Worm (Caenorhabditis elegans) whole organism, mixed stage, embryonic: Measurements from ENCODE around the gene sams-3.

ENCODE experiments used
- M03D4.4 ChIP-seq: sonication (generic microtip); optimal IDR thresholded peaks from 2 replicates; lab custom pipeline; 2017; ENCODE audit warnings: mild to moderate bottlenecking, missing genetic modification characterization, missing compliant biosample characterization
- bed-3 ChIP-seq: fragments of 200-800 bp; sonication (Bioruptor generic); optimal IDR thresholded peaks from 3 replicates; lab custom pipeline; 2018; ENCODE audit warnings: mild to moderate bottlenecking, missing genetic modification characterization, moderate library complexity, missing compliant biosample characterization
- blmp-1 ChIP-seq: fragments of 150-350 bp; optimal IDR thresholded peaks from 2 replicates; lab custom pipeline; 2014; ENCODE audit warnings: missing biosample characterization, missing genetic modification characterization
- ceh-39 ChIP-seq: fragments of 150-350 bp; optimal IDR thresholded peaks from 2 replicates; lab custom pipeline; 2014; ENCODE audit warnings: missing biosample characterization, missing genetic modification characterization
- ceh-43 ChIP-seq: fragments of 200-800 bp; sonication (Bioruptor generic); optimal IDR thresholded peaks from 2 replicates; lab custom pipeline; 2018; ENCODE audit warnings: mild to moderate bottlenecking, missing genetic modification characterization, moderate library complexity, missing compliant biosample characterization
- ceh-83 ChIP-seq: fragments of 200-800 bp; sonication (Bioruptor generic); optimal IDR thresholded peaks from 2 replicates; lab custom pipeline; 2018; ENCODE audit warnings: mild to moderate bottlenecking, missing genetic modification characterization, missing compliant biosample characterization
- ces-1 ChIP-seq: fragments of 150-350 bp; optimal IDR thresholded peaks from 2 replicates; lab custom pipeline; 2014; ENCODE audit warnings: missing biosample characterization, missing genetic modification reagents, missing genetic modification characterization
- cnd-1 ChIP-seq: fragments of 200-800 bp; sonication (Bioruptor generic); optimal IDR thresholded peaks from 2 replicates; lab custom pipeline; 2018; ENCODE audit warnings: mild to moderate bottlenecking, missing genetic modification characterization, missing compliant biosample characterization
- elt-1 ChIP-seq: sonication (generic microtip); optimal IDR thresholded peaks from 2 replicates; lab custom pipeline; 2017; ENCODE audit warnings: missing genetic modification characterization, mild to moderate bottlenecking, missing compliant biosample characterization, antibody characterized with exemption, moderate library complexity, borderline replicate concordance; ENCODE audit not compliant: insufficient read depth
- elt-3 ChIP-seq: fragments of 150-350 bp; optimal IDR thresholded peaks from 2 replicates; lab custom pipeline; 2014; ENCODE audit warnings: missing biosample characterization, missing genetic modification characterization
- flh-1 ChIP-seq: fragments of 200-800 bp; sonication (Bioruptor generic); optimal IDR thresholded peaks from 2 replicates; lab custom pipeline; 2018; ENCODE audit warnings: mild to moderate bottlenecking, missing genetic modification characterization, moderate library complexity, missing compliant biosample characterization
- ham-2 ChIP-seq: fragments of 200-800 bp; sonication (Bioruptor generic); optimal IDR thresholded peaks from 2 replicates; lab custom pipeline; 2018; ENCODE audit warnings: mild to moderate bottlenecking, missing genetic modification characterization, missing compliant biosample characterization
- hlh-1 ChIP-seq: fragments of 150-350 bp; optimal IDR thresholded peaks from 2 replicates; lab custom pipeline; 2014; ENCODE audit warnings: missing biosample characterization, missing genetic modification reagents, missing genetic modification characterization
- lin-13 ChIP-seq: fragments of 150-350 bp; optimal IDR thresholded peaks from 2 replicates; lab custom pipeline; 2014; ENCODE audit warnings: missing biosample characterization, missing genetic modification characterization
- lin-32 ChIP-seq: fragments of 200-800 bp; sonication (Bioruptor generic); optimal IDR thresholded peaks from 2 replicates; lab custom pipeline; 2018; ENCODE audit warnings: mild to moderate bottlenecking, missing genetic modification characterization, missing compliant biosample characterization
- lsy-2 ChIP-seq: fragments of 150-350 bp; optimal IDR thresholded peaks from 2 replicates; lab custom pipeline; 2014; ENCODE audit warnings: missing biosample characterization, missing genetic modification characterization
- mab-5 ChIP-seq: fragments of 150-350 bp; optimal IDR thresholded peaks from 2 replicates; lab custom pipeline; 2014; ENCODE audit warnings: missing biosample characterization, missing genetic modification characterization
- mep-1 ChIP-seq: fragments of 150-350 bp; optimal IDR thresholded peaks from 2 replicates; lab custom pipeline; 2017; ENCODE audit warnings: missing biosample characterization, missing genetic modification reagents, missing genetic modification characterization, inconsistent platforms
- nhr-12 ChIP-seq: fragments of 150-350 bp; optimal IDR thresholded peaks from 2 replicates; lab custom pipeline; 2014; ENCODE audit warnings: missing biosample characterization, missing genetic modification characterization
- nhr-2 ChIP-seq: fragments of 150-350 bp; optimal IDR thresholded peaks from 2 replicates; lab custom pipeline; 2014; ENCODE audit warnings: missing biosample characterization, missing genetic modification characterization
- nhr-28 ChIP-seq: fragments of 150-350 bp; optimal IDR thresholded peaks from 2 replicates; lab custom pipeline; 2014; ENCODE audit warnings: missing biosample characterization, missing genetic modification characterization
- nhr-76 ChIP-seq: sonication (generic microtip); optimal IDR thresholded peaks from 2 replicates; lab custom pipeline; 2017; ENCODE audit warnings: missing biosample characterization, missing genetic modification characterization
- pha-4 ChIP-seq: fragments of 150-350 bp; optimal IDR thresholded peaks from 2 replicates; lab custom pipeline; 2018; ENCODE audit warnings: missing biosample characterization, missing genetic modification reagents, missing genetic modification characterization
- sem-2 ChIP-seq: fragments of 200-800 bp; sonication (Bioruptor generic); optimal IDR thresholded peaks from 2 replicates; lab custom pipeline; 2018; ENCODE audit warnings: mild to moderate bottlenecking, missing genetic modification characterization, missing compliant biosample characterization
- snpc-4 ChIP-seq: fragments of 150-350 bp; optimal IDR thresholded peaks from 2 replicates; lab custom pipeline; 2014; ENCODE audit warnings: missing biosample characterization, missing genetic modification characterization
- sptf-1 ChIP-seq: sonication (generic microtip); optimal IDR thresholded peaks from 2 replicates; lab custom pipeline; 2017; ENCODE audit warnings: mild to moderate bottlenecking, missing genetic modification characterization, moderate library complexity, missing compliant biosample characterization
- tbx-8 ChIP-seq: fragments of 200-800 bp; sonication (Bioruptor generic); optimal IDR thresholded peaks from 2 replicates; lab custom pipeline; 2018; ENCODE audit warnings: mild to moderate bottlenecking, missing genetic modification characterization, moderate library complexity, missing compliant biosample characterization
- unc-39 ChIP-seq: fragments of 150-350 bp; optimal IDR thresholded peaks from 2 replicates; lab custom pipeline; 2014; ENCODE audit warnings: missing biosample characterization, missing genetic modification characterization
- unc-62 ChIP-seq: fragments of 150-350 bp; optimal IDR thresholded peaks from 2 replicates; lab custom pipeline; 2014; ENCODE audit warnings: missing biosample characterization, missing genetic modification reagents, missing genetic modification characterization
- zip-8 ChIP-seq: fragments of 150-350 bp; optimal IDR thresholded peaks from 2 replicates; lab custom pipeline; 2014; ENCODE audit warnings: missing biosample characterization, missing genetic modification characterization

The sams-3 gene

ce11 chrIV:5842905-5843304 lies 5.6 kb upstream of the sams-3 start:
- no peak for TF ChIP-seq lin-32 (GFP tag; lab: Kevin White, UChicago)
- no peak for TF ChIP-seq unc-62 (GFP tag; lab: Kevin White, UChicago)
- no peak for TF ChIP-seq bed-3 (GFP tag; lab: Kevin White, UChicago)
- no peak for TF ChIP-seq nhr-12 (tag; lab: Kevin White, UChicago)
- TF ChIP-seq mep-1 (tag; lab: Kevin White, UChicago): no peak
- no peak for TF ChIP-seq M03D4.4 (tag; lab: Kevin White, UChicago)
- no peak for TF ChIP-seq ces-1 (GFP tag; lab: Kevin White, UChicago)
- no peak for TF ChIP-seq unc-39 (tag; lab: Kevin White, UChicago)
- TF ChIP-seq nhr-76 (tag; lab: Kevin White, UChicago): no peak
- TF ChIP-seq snpc-4 (tag; lab: Kevin White, UChicago): no peak
- TF ChIP-seq zip-8: no peak
- TF ChIP-seq elt-3 (tag; lab: Kevin White, UChicago): no peak
- no peak for TF ChIP-seq elt-1 (tag; lab: Kevin White, UChicago)

ce11 chrIV:5846269-5846668 lies 2.2 kb upstream of the sams-3 start, which contains the start of gene sams-4:
Gene sams-4, minus strand, starts transcription at chrIV:5846369.
- no peak for TF ChIP-seq blmp-1 (tag; lab: Kevin White, UChicago)
- no peak for TF ChIP-seq snpc-4 (tag; lab: Kevin White, UChicago)
- no peak for TF ChIP-seq zip-8
- TF ChIP-seq nhr-28 (tag; lab: Kevin White, UChicago): no peak
- no peak for TF ChIP-seq unc-62 (GFP tag; lab: Kevin White, UChicago)
- TF ChIP-seq nhr-2 (tag; lab: Kevin White, UChicago): no peak

- no peak for TF ChIP-seq blmp-1 (tag; lab: Kevin White, UChicago)
- no peak for TF ChIP-seq lsy-2 (tag; lab: Kevin White, UChicago)
- no peak for TF ChIP-seq tbx-8 (GFP tag; lab: Kevin White, UChicago)
- TF ChIP-seq pha-4 (tag; lab: Kevin White, UChicago): no peak
- no peak for TF ChIP-seq unc-39 (tag; lab: Kevin White, UChicago)
- no peak for TF ChIP-seq nhr-12 (tag; lab: Kevin White, UChicago)
- TF ChIP-seq elt-3 (tag; lab: Kevin White, UChicago): no peak
Measured at ce11 chrIV:5850765-5851377, 2.4 kb downstream of the sams-3 start.

- TF ChIP-seq cnd-1 (tag; lab: Kevin White, UChicago) (no peak), snpc-4 (tag; lab: Kevin White, UChicago) (no peak), elt-3 (tag; lab: Kevin White, UChicago) (no peak), sem-2 (GFP tag; lab: Kevin White, UChicago) (no peak), nhr-28 (tag; lab: Kevin White, UChicago) (no peak), ceh-83 (no peak), ces-1 (GFP tag; lab: Kevin White, UChicago) (no peak), lin-13 (tag; lab: Kevin White, UChicago) (no peak), ham-2 (GFP tag; lab: Kevin White, UChicago) (no peak), zip-8 (no peak), hlh-1 (tag; lab: Kevin White, UChicago) (no peak), elt-1 (tag; lab: Kevin White, UChicago) (no peak), pha-4 (tag; lab: Kevin White, UChicago) (no peak), ceh-43 (GFP tag; lab: Kevin White, UChicago) (no peak)
Measured at ce11 chrIV:5855608-5856007, 7.2 kb downstream of the sams-3 start.

ce11 chrIV:5856975-5857374 lies 8.5 kb downstream of the sams-3 start:
- TF ChIP-seq flh-1 (GFP tag; lab: Kevin White, UChicago): no peak
- peak; percentile 58 for TF ChIP-seq nhr-2 (tag; lab: Kevin White, UChicago)

- TF ChIP-seq blmp-1 (tag; lab: Kevin White, UChicago): no peak
- no peak for TF ChIP-seq tbx-8 (GFP tag; lab: Kevin White, UChicago)
- no peak for TF ChIP-seq mab-5 (tag; lab: Kevin White, UChicago)
- TF ChIP-seq unc-39 (tag; lab: Kevin White, UChicago): no peak
- TF ChIP-seq hlh-1 (tag; lab: Kevin White, UChicago): no peak
- no peak for TF ChIP-seq bed-3 (GFP tag; lab: Kevin White, UChicago)
- no peak for TF ChIP-seq sptf-1
- TF ChIP-seq ceh-39 (tag; lab: Kevin White, UChicago): no peak
- TF ChIP-seq zip-8: no peak
- TF ChIP-seq snpc-4 (tag; lab: Kevin White, UChicago): no peak
- no peak for TF ChIP-seq unc-62 (GFP tag; lab: Kevin White, UChicago)
- no peak for TF ChIP-seq nhr-12 (tag; lab: Kevin White, UChicago)
- TF ChIP-seq ham-2 (GFP tag; lab: Kevin White, UChicago): no peak
- TF ChIP-seq nhr-28 (tag; lab: Kevin White, UChicago): no peak
- TF ChIP-seq ceh-83: no peak
- no peak for TF ChIP-seq nhr-2 (tag; lab: Kevin White, UChicago)
- no peak for TF ChIP-seq nhr-76 (tag; lab: Kevin White, UChicago)
- no peak for TF ChIP-seq mep-1 (tag; lab: Kevin White, UChicago)
- no peak for TF ChIP-seq lin-32 (GFP tag; lab: Kevin White, UChicago)
Measured at ce11 chrIV:5858212-5858611, 9.8 kb downstream of the sams-3 start.
